Worm (Caenorhabditis elegans): ENCODE results near the gene srbc-68.
A peak's percentile ranks its signal among the peaks of the same experiment; 100 is the strongest.
"Not testable (repeated sequence)": the region's sequence is repeated elsewhere in the genome, so short reads cannot be mapped to it uniquely, and the experiment has no call there.

Gene srbc-68

DNA sequence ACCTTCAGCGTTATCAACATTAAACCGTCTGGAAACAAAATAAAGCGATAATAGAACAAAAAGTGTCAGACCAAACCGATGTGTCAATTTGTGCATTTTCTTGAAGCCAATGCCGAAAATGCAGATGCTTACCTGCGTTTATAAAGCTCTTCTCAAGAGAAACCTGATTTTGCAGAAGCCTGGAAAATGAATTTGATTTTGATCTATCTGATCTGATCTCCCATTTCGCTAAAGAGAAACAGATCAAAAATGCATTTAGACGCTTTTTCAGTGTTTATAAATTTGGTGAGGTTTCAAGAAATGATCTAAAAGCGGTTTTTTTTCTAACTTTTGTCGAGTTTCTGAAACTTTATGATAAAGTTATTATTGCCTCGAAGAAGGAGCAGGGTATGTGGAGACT, 16.4 kb upstream of the srbc-68 start, which contains the start of gene T24A6.16:
Gene T24A6.16 (minus strand): TSS at position 101 of the 400 bp plus-strand sequence.
- TF ChIP-seq med-1 (GFP tag; optimal IDR thresholded peaks at IDR 0.05; ENCODE audit: insufficient read depth); ztf-29 (GFP tag; IDR thresholded peaks at IDR 0.05); flt-1 (GFP tag; IDR thresholded peaks at IDR 0.05): not testable (repeated sequence)

DNA sequence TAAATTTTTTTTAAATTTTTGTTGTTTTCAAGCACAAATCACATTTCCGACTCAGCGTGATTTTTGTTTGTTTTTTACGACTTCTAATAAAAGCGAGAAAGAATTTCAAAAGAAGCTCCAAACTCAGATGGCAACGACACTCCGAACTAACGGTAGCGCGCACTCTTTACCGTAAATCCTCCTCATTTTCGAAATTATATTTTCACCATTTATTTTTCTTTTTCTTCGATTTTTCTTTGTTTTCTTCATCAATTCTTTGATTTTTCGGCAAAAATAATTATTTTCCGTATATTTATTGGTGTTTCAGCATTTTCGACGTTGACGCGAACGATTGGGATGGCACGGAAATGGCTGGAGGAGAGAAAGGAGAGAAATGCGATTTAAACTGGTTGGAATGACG, 12.3 kb upstream of the srbc-68 start, which contains the start of gene T24A6.1:
Gene T24A6.1 (plus strand): TSS at position 301 of the 400 bp plus-strand sequence.
- TF ChIP-seq ztf-23 (GFP tag; IDR thresholded peaks at IDR 0.05); med-1 (GFP tag; optimal IDR thresholded peaks at IDR 0.05; ENCODE audit: insufficient read depth); tab-1 (GFP tag; IDR thresholded peaks at IDR 0.05): not testable (repeated sequence)

DNA sequence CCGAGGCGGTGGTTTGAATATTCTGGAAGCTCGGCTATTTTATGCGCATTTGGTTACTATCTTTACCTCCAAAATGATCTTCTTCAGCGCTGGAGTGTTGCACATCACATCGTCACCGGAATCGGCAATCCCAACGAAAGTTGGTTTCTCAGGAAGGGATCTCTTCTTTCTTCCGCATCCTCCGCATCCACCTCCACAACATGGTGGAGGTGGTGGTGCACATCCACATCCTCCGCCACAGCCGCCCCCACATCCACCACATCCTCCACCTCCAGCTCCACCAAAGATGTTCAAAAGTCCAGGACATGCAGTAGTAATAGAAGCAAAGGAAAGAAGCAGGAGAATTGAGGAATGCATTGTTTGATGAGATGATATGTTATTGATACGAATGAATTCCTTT, 11.0 kb upstream of the srbc-68 start, which contains the start of gene grl-31:
Gene grl-31 (minus strand): TSS at position 357 of the 400 bp plus-strand sequence.
- TF ChIP-seq ref-1 (GFP tag; conservative IDR thresholded peaks at IDR 0.05) (no peak), ztf-29 (GFP tag; IDR thresholded peaks at IDR 0.05) (no peak), cog-1 (tag; optimal IDR thresholded peaks at IDR 0.05) (no peak), T22C8.4 (GFP tag; IDR thresholded peaks at IDR 0.05) (no peak), med-1 (GFP tag; optimal IDR thresholded peaks at IDR 0.05; ENCODE audit: insufficient read depth) (no peak), ztf-23 (GFP tag; IDR thresholded peaks at IDR 0.05) (no peak), flt-1 (GFP tag; IDR thresholded peaks at IDR 0.05) (no peak), klf-2 (GFP tag; conservative IDR thresholded peaks at IDR 0.05) (no peak), tab-1 (GFP tag; IDR thresholded peaks at IDR 0.05) (no peak)

DNA sequence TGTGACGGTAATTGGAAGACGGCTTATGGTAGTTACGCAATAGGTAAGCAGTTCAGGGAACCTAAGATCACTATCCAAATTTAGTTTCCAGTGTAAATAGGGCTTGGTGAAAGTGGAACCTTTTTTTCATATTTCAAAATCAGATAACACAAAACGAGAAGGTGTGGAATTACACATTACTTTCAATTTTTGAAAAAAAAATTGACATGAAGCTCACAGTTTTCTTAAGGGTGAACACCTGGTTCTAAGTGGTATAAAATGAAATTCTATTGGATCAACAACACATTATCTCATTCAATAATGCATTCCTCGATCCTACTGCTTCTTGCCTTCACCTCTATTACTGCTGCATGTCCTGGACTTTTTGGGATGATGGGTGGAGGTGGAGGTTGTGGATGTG, 9.6 kb upstream of the srbc-68 start, which contains the start of gene grl-30:
Gene grl-30 (plus strand): TSS at position 301 of the 400 bp plus-strand sequence.
- TF ChIP-seq cog-1 (tag; optimal IDR thresholded peaks at IDR 0.05) (no peak), ref-1 (GFP tag; conservative IDR thresholded peaks at IDR 0.05) (no peak), ztf-29 (GFP tag; IDR thresholded peaks at IDR 0.05) (no peak), klf-2 (GFP tag; conservative IDR thresholded peaks at IDR 0.05) (no peak), T22C8.4 (GFP tag; IDR thresholded peaks at IDR 0.05) (no peak), med-1 (GFP tag; optimal IDR thresholded peaks at IDR 0.05; ENCODE audit: insufficient read depth) (no peak), ztf-23 (GFP tag; IDR thresholded peaks at IDR 0.05) (no peak), flt-1 (GFP tag; IDR thresholded peaks at IDR 0.05) (no peak), tab-1 (GFP tag; IDR thresholded peaks at IDR 0.05) (no peak)

DNA sequence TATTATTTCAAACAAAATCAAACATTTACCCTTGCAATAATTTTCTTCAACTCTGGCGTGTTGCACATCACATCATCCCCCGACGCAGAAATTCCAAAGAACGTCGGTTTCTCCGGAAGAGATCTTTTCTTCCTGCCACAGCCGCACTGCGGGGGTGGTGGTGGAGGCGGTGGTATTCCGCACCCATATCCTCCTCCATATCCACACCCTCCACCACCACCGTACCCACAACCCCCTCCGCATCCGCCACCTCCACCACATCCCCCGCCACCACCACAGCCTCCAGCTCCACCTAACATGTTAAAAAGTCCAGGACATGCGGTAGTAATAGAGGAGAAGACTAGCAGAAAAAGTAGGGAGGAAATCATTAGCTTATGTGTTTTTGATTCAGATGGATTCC, 8.5 kb upstream of the srbc-68 start, which contains the start of gene grl-29:
Gene grl-29 (minus strand): TSS at position 368 of the 400 bp plus-strand sequence.
- TF ChIP-seq ref-1 (GFP tag; conservative IDR thresholded peaks at IDR 0.05) (no peak), tab-1 (GFP tag; IDR thresholded peaks at IDR 0.05) (no peak), T22C8.4 (GFP tag; IDR thresholded peaks at IDR 0.05) (no peak), ztf-29 (GFP tag; IDR thresholded peaks at IDR 0.05) (no peak), ztf-23 (GFP tag; IDR thresholded peaks at IDR 0.05) (0 out of 2 replicates have a peak, but pooled peaks have one; percentile 19)

DNA sequence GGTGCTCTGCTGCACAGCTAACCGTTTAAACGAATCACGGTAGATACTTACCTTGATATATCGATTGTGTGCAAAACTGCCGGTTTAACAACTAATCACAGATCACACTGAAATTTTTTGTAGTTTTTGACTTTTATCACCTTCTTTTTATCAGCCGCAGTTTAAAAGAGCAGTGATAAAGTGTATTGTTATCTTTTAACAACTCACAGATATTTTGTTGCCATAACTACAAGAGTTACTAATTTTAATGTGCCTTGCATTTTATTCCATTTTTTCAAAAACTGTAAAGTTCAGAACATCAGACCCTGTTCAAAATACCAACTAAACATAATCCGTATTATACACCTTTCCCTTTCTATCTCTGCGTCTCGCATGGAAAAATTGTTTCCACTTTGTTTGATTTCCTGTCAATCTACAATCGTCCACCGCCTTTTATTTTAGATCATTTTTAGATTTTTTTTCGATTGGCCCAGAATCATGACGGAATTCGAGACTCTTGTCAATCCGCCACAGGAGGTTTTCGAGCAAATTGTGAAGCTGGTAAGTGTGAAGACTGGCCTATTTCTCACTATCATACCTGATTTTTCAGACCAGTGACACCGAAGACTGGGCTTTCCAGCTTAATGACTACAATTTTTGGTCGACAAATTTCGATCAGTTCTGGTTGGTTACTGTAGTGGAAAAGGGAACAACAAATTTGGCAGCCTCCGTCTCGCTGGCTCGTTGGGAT, 6.5 kb upstream of the srbc-68 start, which contains the start of gene T24A6.20:
Gene T24A6.20 (plus strand): TSS at position 395 of the 730 bp plus-strand sequence.
- TF ChIP-seq ztf-23 (GFP tag; IDR thresholded peaks at IDR 0.05) (no peak), ztf-29 (GFP tag; IDR thresholded peaks at IDR 0.05) (no peak), flt-1 (GFP tag; IDR thresholded peaks at IDR 0.05) (no peak)

DNA sequence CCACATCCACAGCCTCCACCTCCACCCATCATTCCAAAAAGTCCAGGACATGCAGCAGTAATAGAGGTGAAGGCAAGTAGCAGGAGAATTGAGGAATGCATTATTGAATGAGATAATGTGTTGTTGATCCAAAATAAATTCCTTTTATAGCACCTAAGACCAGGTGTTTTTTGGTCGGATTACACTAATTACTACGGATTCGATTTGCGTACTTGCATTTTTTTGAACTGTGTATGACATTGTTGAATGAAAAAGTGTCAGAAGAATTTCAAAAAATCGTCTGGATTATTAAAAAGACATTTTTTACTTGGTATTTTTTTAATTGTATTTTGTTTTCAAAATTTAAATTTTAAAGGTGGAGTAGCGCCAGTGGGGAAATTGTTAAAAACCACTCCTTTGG, 5.3 kb upstream of the srbc-68 start, which contains the start of gene grl-28:
Gene grl-28 (minus strand): TSS at position 101 of the 400 bp plus-strand sequence.
- no peak for TF ChIP-seq ztf-23 (GFP tag; IDR thresholded peaks at IDR 0.05)
- no peak for TF ChIP-seq ztf-29 (GFP tag; IDR thresholded peaks at IDR 0.05)
- TF ChIP-seq T22C8.4 (GFP tag; IDR thresholded peaks at IDR 0.05), result no peak
- no peak for TF ChIP-seq cog-1 (tag; optimal IDR thresholded peaks at IDR 0.05)
- TF ChIP-seq tab-1 (GFP tag; IDR thresholded peaks at IDR 0.05), result no peak
- no peak for TF ChIP-seq ref-1 (GFP tag; conservative IDR thresholded peaks at IDR 0.05)

DNA sequence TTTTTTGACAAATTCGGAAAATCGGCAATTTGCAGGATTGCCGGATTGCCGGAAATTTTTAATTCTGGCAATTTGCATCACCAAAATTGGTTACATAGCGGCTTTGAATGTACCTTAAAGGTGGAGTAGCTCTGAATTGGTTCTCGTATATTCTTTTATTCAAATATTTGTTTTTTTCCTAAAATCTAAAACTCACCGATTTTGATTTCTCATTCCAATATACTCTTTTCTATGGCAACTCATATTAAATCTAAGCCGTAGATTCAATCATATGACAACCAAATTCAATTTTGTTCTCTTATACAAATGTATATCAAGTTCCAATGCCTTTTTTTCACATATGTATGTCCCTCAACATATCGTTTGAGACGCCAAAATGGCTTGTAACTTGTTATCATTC, 3.1 kb upstream of the srbc-68 start, which contains the start of gene sri-21:
Gene sri-21 (plus strand): TSS at position 301 of the 400 bp plus-strand sequence.
- no peak for TF ChIP-seq klf-2 (GFP tag; conservative IDR thresholded peaks at IDR 0.05)
- no peak for TF ChIP-seq ref-1 (GFP tag; conservative IDR thresholded peaks at IDR 0.05)
- no peak for TF ChIP-seq ztf-23 (GFP tag; IDR thresholded peaks at IDR 0.05)
- TF ChIP-seq ztf-29 (GFP tag; IDR thresholded peaks at IDR 0.05), result no peak
- TF ChIP-seq tab-1 (GFP tag; IDR thresholded peaks at IDR 0.05), result no peak
- no peak for TF ChIP-seq flt-1 (GFP tag; IDR thresholded peaks at IDR 0.05)
- no peak for TF ChIP-seq cog-1 (tag; optimal IDR thresholded peaks at IDR 0.05)
- no peak for TF ChIP-seq T22C8.4 (GFP tag; IDR thresholded peaks at IDR 0.05)
- no peak for TF ChIP-seq med-1 (GFP tag; optimal IDR thresholded peaks at IDR 0.05; ENCODE audit: insufficient read depth)

DNA sequence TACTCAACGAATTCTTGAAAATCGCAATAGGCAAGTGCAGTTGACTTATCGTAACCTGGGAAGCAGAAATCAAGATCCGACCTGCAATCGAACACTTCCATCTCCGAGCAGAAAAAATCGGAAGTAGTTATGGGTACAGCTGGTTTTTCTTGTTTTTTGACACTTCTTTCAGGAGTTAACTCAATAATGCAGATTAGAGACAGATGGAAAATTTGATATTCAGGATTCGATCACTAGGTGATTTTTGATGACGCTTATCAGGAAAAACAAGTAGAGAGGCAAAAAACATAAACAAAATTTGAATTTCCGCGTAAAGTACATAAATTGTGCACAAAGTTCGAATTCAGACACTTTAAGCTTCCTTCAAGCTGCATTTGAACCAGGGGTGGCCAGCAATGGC, 2.4 kb upstream of the srbc-68 start, which contains the start of gene srw-130:
Gene srw-130 (minus strand): TSS at position 101 of the 400 bp plus-strand sequence.
- no peak for TF ChIP-seq ztf-23 (GFP tag; IDR thresholded peaks at IDR 0.05)
- TF ChIP-seq T22C8.4 (GFP tag; IDR thresholded peaks at IDR 0.05), result no peak
- TF ChIP-seq ztf-29 (GFP tag; IDR thresholded peaks at IDR 0.05), result no peak
- TF ChIP-seq flt-1 (GFP tag; IDR thresholded peaks at IDR 0.05), result no peak
- TF ChIP-seq tab-1 (GFP tag; IDR thresholded peaks at IDR 0.05), result no peak
- no peak for TF ChIP-seq med-1 (GFP tag; optimal IDR thresholded peaks at IDR 0.05; ENCODE audit: insufficient read depth)
- TF ChIP-seq klf-2 (GFP tag; conservative IDR thresholded peaks at IDR 0.05), result no peak
- TF ChIP-seq cog-1 (tag; optimal IDR thresholded peaks at IDR 0.05), result no peak
- TF ChIP-seq ref-1 (GFP tag; conservative IDR thresholded peaks at IDR 0.05), result no peak

DNA sequence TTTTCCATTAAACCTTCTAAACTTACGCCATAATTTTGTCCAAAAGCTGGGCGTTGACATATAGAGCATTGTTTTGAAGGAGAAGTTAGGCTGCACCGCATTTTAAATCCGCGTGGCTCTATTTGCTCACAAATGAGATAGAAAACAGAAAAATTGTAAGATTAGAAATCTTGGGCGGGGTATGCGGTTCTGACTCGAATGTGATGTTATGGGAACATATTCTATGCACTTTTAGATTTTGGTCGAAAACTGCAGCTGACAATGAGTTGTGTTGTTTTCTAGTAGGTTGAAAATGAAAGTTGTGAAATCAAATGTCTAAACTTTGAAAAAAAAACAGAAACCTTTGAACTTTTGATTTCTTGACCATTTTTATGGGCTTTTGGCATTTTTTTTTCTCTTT, 3.1 kb downstream of the srbc-68 start, which contains the start of gene nhr-222:
Gene nhr-222 (minus strand): TSS at position 101 of the 400 bp plus-strand sequence.
- TF ChIP-seq T22C8.4 (GFP tag; IDR thresholded peaks at IDR 0.05), result no peak
- no peak for TF ChIP-seq ztf-29 (GFP tag; IDR thresholded peaks at IDR 0.05)
- TF ChIP-seq ztf-23 (GFP tag; IDR thresholded peaks at IDR 0.05), result no peak
- TF ChIP-seq cog-1 (tag; optimal IDR thresholded peaks at IDR 0.05), result no peak
- TF ChIP-seq flt-1 (GFP tag; IDR thresholded peaks at IDR 0.05), result no peak
- TF ChIP-seq tab-1 (GFP tag; IDR thresholded peaks at IDR 0.05), result no peak
- TF ChIP-seq ref-1 (GFP tag; conservative IDR thresholded peaks at IDR 0.05), result no peak
- no peak for TF ChIP-seq klf-2 (GFP tag; conservative IDR thresholded peaks at IDR 0.05)
- no peak for TF ChIP-seq med-1 (GFP tag; optimal IDR thresholded peaks at IDR 0.05; ENCODE audit: insufficient read depth)

Data from whole organism, midembryonic.